Fruit fly (Drosophila melanogaster) whole organism, embryonic: Measurements from ENCODE around the gene MYPT-75D.

ENCODE experiments used
- Adf1 ChIP-seq: fragments of 200-800 bp; sonication (Bioruptor generic); IDR thresholded peaks from 2 replicates; pipeline ENCODE4 v1.3.6; 2022; ENCODE audit warnings: missing biosample characterization, missing genetic modification characterization
- C15 ChIP-seq: fragments of 200-800 bp; sonication (Bioruptor generic); IDR thresholded peaks from 3 replicates; pipeline ENCODE4 v1.3.6; 2022; ENCODE audit warnings: missing biosample characterization, missing genetic modification characterization
- CG10147 ChIP-seq: fragments of 200-800 bp; sonication (Bioruptor generic); optimal IDR thresholded peaks from 2 replicates; lab custom pipeline; 2019; ENCODE audit warnings: missing biosample characterization, mild to moderate bottlenecking, missing genetic modification characterization, moderate library complexity
- CG10209 ChIP-seq: fragments of 200-800 bp; sonication (Bioruptor generic); optimal IDR thresholded peaks from 3 replicates; lab custom pipeline; 2017; ENCODE audit warnings: missing biosample characterization, mild to moderate bottlenecking, missing genetic modification characterization, missing genetic modification reagents
- CG15011 ChIP-seq: fragments of 200-800 bp; sonication (Bioruptor generic); optimal IDR thresholded peaks from 3 replicates; lab custom pipeline; 2018; ENCODE audit warnings: missing biosample characterization, mild to moderate bottlenecking, missing genetic modification characterization
- CG1529 ChIP-seq: fragments of 200-800 bp; sonication (Bioruptor generic); optimal IDR thresholded peaks from 3 replicates; lab custom pipeline; 2018; ENCODE audit warnings: missing biosample characterization, missing genetic modification characterization
- CG17568 ChIP-seq: fragments of 200-800 bp; sonication (Bioruptor generic); optimal IDR thresholded peaks from 2 replicates; lab custom pipeline; 2018; ENCODE audit warnings: missing biosample characterization, mild to moderate bottlenecking, missing genetic modification characterization, moderate library complexity
- CG18262 ChIP-seq: fragments of 200-800 bp; optimal IDR thresholded peaks from 3 replicates; lab custom pipeline; 2019; ENCODE audit warnings: missing biosample characterization, mild to moderate bottlenecking, missing genetic modification characterization, moderate library complexity
- CG2116 ChIP-seq: fragments of 200-800 bp; sonication (Bioruptor generic); optimal IDR thresholded peaks from 3 replicates; lab custom pipeline; 2018; ENCODE audit warnings: missing biosample characterization, mild to moderate bottlenecking, missing genetic modification characterization
- CG2120 ChIP-seq: fragments of 200-800 bp; sonication (Bioruptor generic); optimal IDR thresholded peaks from 3 replicates; lab custom pipeline; 2016; ENCODE audit warnings: missing biosample characterization, missing genetic modification characterization
- CG2129 ChIP-seq: fragments of 200-800 bp; sonication (Bioruptor generic); IDR thresholded peaks from 2 replicates; pipeline ENCODE4 v1.3.6; 2022; ENCODE audit warnings: missing biosample characterization, missing genetic modification characterization; ENCODE audit not compliant: partially characterized antibody
- CG2889 ChIP-seq: fragments of 200-800 bp; sonication (Bioruptor generic); IDR thresholded peaks from 3 replicates; pipeline ENCODE4 v1.3.6; 2022; ENCODE audit warnings: missing biosample characterization, missing genetic modification characterization
- CG30403 ChIP-seq: fragments of 200-800 bp; sonication (Bioruptor generic); optimal IDR thresholded peaks from 3 replicates; lab custom pipeline; 2016; ENCODE audit warnings: missing biosample characterization, missing genetic modification characterization
- CG31365 ChIP-seq: fragments of 200-800 bp; sonication (Bioruptor generic); optimal IDR thresholded peaks from 2 replicates; lab custom pipeline; 2018; ENCODE audit warnings: missing biosample characterization, mild to moderate bottlenecking, missing genetic modification characterization
- CG32532 ChIP-seq: fragments of 200-800 bp; sonication (Bioruptor generic); IDR thresholded peaks from 2 replicates; pipeline ENCODE4 v1.3.6; 2022; ENCODE audit warnings: missing biosample characterization, missing genetic modification characterization
- CG3281 ChIP-seq: fragments of 200-800 bp; sonication (Bioruptor generic); optimal IDR thresholded peaks from 3 replicates; lab custom pipeline; 2017; ENCODE audit warnings: missing biosample characterization, mild to moderate bottlenecking, missing genetic modification characterization
- CG3847 ChIP-seq: fragments of 200-800 bp; sonication (Bioruptor generic); IDR thresholded peaks from 2 replicates; pipeline ENCODE4 v1.3.6; 2022; ENCODE audit warnings: missing biosample characterization, missing genetic modification characterization
- CG4360 ChIP-seq: fragments of 200-800 bp; sonication (Bioruptor generic); IDR thresholded peaks from 2 replicates; pipeline ENCODE4 v1.3.6; 2022; ENCODE audit warnings: missing biosample characterization, missing genetic modification characterization
- CG6813 ChIP-seq: fragments of 200-800 bp; sonication (Bioruptor generic); optimal IDR thresholded peaks from 2 replicates; lab custom pipeline; 2017; ENCODE audit warnings: missing biosample characterization, missing genetic modification characterization, mild to moderate bottlenecking, moderate library complexity, missing genetic modification reagents
- CG7556 ChIP-seq: fragments of 200-800 bp; sonication (Bioruptor generic); optimal IDR thresholded peaks from 2 replicates; lab custom pipeline; 2017; ENCODE audit warnings: missing biosample characterization, mild to moderate bottlenecking, missing genetic modification characterization
- CG7987 ChIP-seq: fragments of 200-800 bp; sonication (Bioruptor generic); optimal IDR thresholded peaks from 2 replicates; lab custom pipeline; 2018; ENCODE audit warnings: missing biosample characterization, mild to moderate bottlenecking, missing genetic modification characterization, moderate library complexity
- CG8281 ChIP-seq: fragments of 200-800 bp; sonication (Bioruptor generic); optimal IDR thresholded peaks from 2 replicates; lab custom pipeline; 2018; ENCODE audit warnings: missing biosample characterization, mild to moderate bottlenecking, missing genetic modification characterization, moderate library complexity
- CG8478 ChIP-seq: fragments of >200 bp; optimal IDR thresholded peaks from 2 replicates; lab custom pipeline; 2018
- CG9727 ChIP-seq: fragments of 200-800 bp; sonication (Bioruptor generic); optimal IDR thresholded peaks from 3 replicates; lab custom pipeline; 2017; ENCODE audit warnings: missing biosample characterization, mild to moderate bottlenecking, missing genetic modification characterization
- CTCF ChIP-seq: fragments of 200-800 bp; sonication (Bioruptor generic); optimal IDR thresholded peaks from 2 replicates; lab custom pipeline; 2017; ENCODE audit warnings: missing biosample characterization, mild to moderate bottlenecking, missing genetic modification characterization, moderate library complexity
- Dek ChIP-seq: fragments of 200-800 bp; sonication (Bioruptor generic); optimal IDR thresholded peaks from 3 replicates; lab custom pipeline; 2019; ENCODE audit warnings: missing biosample characterization, mild to moderate bottlenecking, missing genetic modification characterization, moderate library complexity
- E2f2 ChIP-seq: fragments of 200-800 bp; sonication (Bioruptor generic); IDR thresholded peaks from 2 replicates; pipeline ENCODE4 v1.3.6; 2022; ENCODE audit warnings: missing biosample characterization, missing genetic modification characterization
- Fer3 ChIP-seq: fragments of 200-800 bp; sonication (Bioruptor generic); optimal IDR thresholded peaks from 2 replicates; lab custom pipeline; 2018; ENCODE audit warnings: missing biosample characterization, mild to moderate bottlenecking, missing genetic modification characterization, moderate library complexity
- Gsc ChIP-seq: fragments of 200-800 bp; sonication (Bioruptor generic); IDR thresholded peaks from 2 replicates; pipeline ENCODE4 v1.3.6; 2022; ENCODE audit warnings: missing biosample characterization, missing genetic modification characterization
- MBD-R2 ChIP-seq: fragments of 200-800 bp; sonication (Bioruptor generic); IDR thresholded peaks from 2 replicates; pipeline ENCODE4 v1.3.6; 2022; ENCODE audit warnings: missing biosample characterization, missing genetic modification characterization
- Mad ChIP-seq: fragments of 200-800 bp; sonication (Bioruptor generic); optimal IDR thresholded peaks from 2 replicates; lab custom pipeline; 2016; ENCODE audit warnings: missing biosample characterization, missing genetic modification characterization
- Ravus ChIP-seq: fragments of 200-800 bp; sonication (Bioruptor generic); IDR thresholded peaks from 2 replicates; pipeline ENCODE4 v1.3.6; 2022; ENCODE audit warnings: missing biosample characterization, missing genetic modification characterization
- Rfx ChIP-seq: fragments of 200-800 bp; sonication (Bioruptor generic); IDR thresholded peaks from 2 replicates; pipeline ENCODE4 v1.3.6; 2022; ENCODE audit warnings: missing biosample characterization, missing genetic modification characterization
- Taf1 ChIP-seq: fragments of 200-800 bp; sonication (Bioruptor generic); IDR thresholded peaks from 2 replicates; pipeline ENCODE4 v1.3.6; 2022; ENCODE audit warnings: missing biosample characterization, missing genetic modification characterization
- cwo ChIP-seq: fragments of 200-800 bp; sonication (Bioruptor generic); optimal IDR thresholded peaks from 3 replicates; lab custom pipeline; 2017; ENCODE audit warnings: missing biosample characterization, missing genetic modification characterization, mild to moderate bottlenecking, moderate library complexity, missing genetic modification reagents
- exex ChIP-seq: fragments of 200-800 bp; sonication (Bioruptor generic); optimal IDR thresholded peaks from 4 replicates; lab custom pipeline; 2018; ENCODE audit warnings: missing biosample characterization, mild to moderate bottlenecking, missing genetic modification characterization, moderate library complexity
- gcm2 ChIP-seq: fragments of 200-800 bp; sonication (Bioruptor generic); optimal IDR thresholded peaks from 2 replicates; lab custom pipeline; 2016; ENCODE audit warnings: missing biosample characterization, missing genetic modification characterization
- gem ChIP-seq: fragments of 200-800 bp; sonication (Bioruptor generic); optimal IDR thresholded peaks from 2 replicates; lab custom pipeline; 2019; ENCODE audit warnings: missing biosample characterization, mild to moderate bottlenecking, missing genetic modification characterization, moderate library complexity
- hbn ChIP-seq: fragments of 200-800 bp; sonication (Bioruptor generic); IDR thresholded peaks from 2 replicates; pipeline ENCODE4 v1.3.6; 2022; ENCODE audit warnings: missing biosample characterization, missing genetic modification characterization; ENCODE audit not compliant: partially characterized antibody
- kah ChIP-seq: fragments of 200-800 bp; sonication (Bioruptor generic); optimal IDR thresholded peaks from 2 replicates; lab custom pipeline; 2018; ENCODE audit warnings: missing biosample characterization, mild to moderate bottlenecking, missing genetic modification characterization
- lbe ChIP-seq: fragments of 200-800 bp; sonication (Bioruptor generic); optimal IDR thresholded peaks from 2 replicates; lab custom pipeline; 2016; ENCODE audit warnings: missing biosample characterization, mild to moderate bottlenecking, missing genetic modification characterization
- mam ChIP-seq: fragments of 200-800 bp; sonication (Bioruptor generic); optimal IDR thresholded peaks from 3 replicates; lab custom pipeline; 2016; ENCODE audit warnings: missing biosample characterization, missing genetic modification characterization
- otp ChIP-seq: fragments of 200-800 bp; sonication (Bioruptor generic); IDR thresholded peaks from 3 replicates; pipeline ENCODE4, ENCODE4 v1.3.6; 2022; ENCODE audit warnings: missing biosample characterization, missing genetic modification characterization
- prd ChIP-seq, 3 experiments: fragments of >200 bp in 2 of 3; fragments of 200-800 bp in 1 of 3; sonication (Bioruptor generic) in 1 of 3; optimal IDR thresholded peaks in 2 of 3; IDR thresholded peaks in 1 of 3; 2 replicates in 2 of 3; 3 replicates in 1 of 3; pipeline versions ENCODE4 v1.3.6 to Lab custom; 2017 to 2022; ENCODE audit warnings: missing biosample characterization in 1 of 3, missing genetic modification characterization in 1 of 3
- sd ChIP-seq: fragments of 200-800 bp; sonication (Bioruptor generic); optimal IDR thresholded peaks from 3 replicates; lab custom pipeline; 2018; ENCODE audit warnings: missing biosample characterization, mild to moderate bottlenecking, missing genetic modification characterization, moderate library complexity
- slp2 ChIP-seq: fragments of 200-800 bp; sonication (Bioruptor generic); optimal IDR thresholded peaks from 2 replicates; lab custom pipeline; 2016; ENCODE audit warnings: missing biosample characterization, missing genetic modification characterization
- so ChIP-seq: fragments of 200-800 bp; sonication (Bioruptor generic); IDR thresholded peaks from 3 replicates; pipeline ENCODE4 v1.3.6; 2022; ENCODE audit warnings: missing biosample characterization, missing genetic modification characterization
- tgo ChIP-seq: fragments of 200-800 bp; sonication (Bioruptor generic); IDR thresholded peaks from 3 replicates; pipeline ENCODE4 v1.3.6; 2022; ENCODE audit warnings: missing biosample characterization, missing genetic modification characterization
- trem ChIP-seq: fragments of 200-800 bp; optimal IDR thresholded peaks from 3 replicates; lab custom pipeline; 2019; ENCODE audit warnings: missing biosample characterization, mild to moderate bottlenecking, missing genetic modification characterization, moderate library complexity
- tup ChIP-seq: fragments of 200-800 bp; sonication (Bioruptor generic); optimal IDR thresholded peaks from 2 replicates; lab custom pipeline; 2016; ENCODE audit warnings: missing biosample characterization, mild to moderate bottlenecking, missing genetic modification characterization, moderate library complexity
- z ChIP-seq: fragments of 200-800 bp; sonication (Bioruptor generic); IDR thresholded peaks from 3 replicates; pipeline ENCODE4 v1.3.6; 2022; ENCODE audit warnings: missing biosample characterization, missing genetic modification characterization

The MYPT-75D gene

dm6 chr3L:18675363-18675866, 49.7 kb downstream of the MYPT-75D start, which contains the start of the genes GNBP2 and GNBP1 (continued):
- peak; percentile 35 for TF ChIP-seq CG8281 (tag; lab: Kevin White, UChicago)
- peak; percentile 76 for TF ChIP-seq Rfx (GFP tag; lab: Robert Waterston, UW)
- no peak for TF ChIP-seq sd (tag; lab: Kevin White, UChicago)
- peak; percentile 79 for TF ChIP-seq lbe (GFP tag; lab: Kevin White, UChicago)
- no peak for TF ChIP-seq CG1529 (GFP tag; lab: Kevin White, UChicago)
- peak; percentile 39 for TF ChIP-seq CG9727 (GFP tag; lab: Kevin White, UChicago)
- TF ChIP-seq kah (GFP tag; lab: Kevin White, UChicago) = no peak
- no peak for TF ChIP-seq CG8478
- TF ChIP-seq CG6813 = peak; percentile 11
- TF ChIP-seq CG15011 (GFP tag; lab: Kevin White, UChicago) = no peak
- peak; percentile 50; the same call in 1 of the 2 replicates for TF ChIP-seq MBD-R2
- TF ChIP-seq CG32532 (GFP tag; lab: Robert Waterston, UW) = peak; percentile 71; the same call in 1 of the 2 replicates
- 0 out of 2 replicates have a peak, but pooled peaks have one; percentile 22 for TF ChIP-seq Taf1 (GFP tag; lab: Robert Waterston, UW)
- peak; percentile 0 for TF ChIP-seq CG2116 (GFP tag; lab: Kevin White, UChicago)
- TF ChIP-seq CG31365 (tag; lab: Kevin White, UChicago) = no peak
- TF ChIP-seq gem = peak; percentile 83
- TF ChIP-seq cwo (GFP tag; lab: Kevin White, UChicago) = peak; percentile 70
- TF ChIP-seq CG17568 (GFP tag; lab: Kevin White, UChicago) = no peak
- TF ChIP-seq CG2120 (GFP tag; lab: Kevin White, UChicago) = peak; percentile 43
- TF ChIP-seq z (GFP tag; lab: Robert Waterston, UW) = no peak
- TF ChIP-seq hbn (GFP tag; lab: Robert Waterston, UW) = no peak
- TF ChIP-seq Gsc (GFP tag; lab: Robert Waterston, UW) = no peak
- peak; percentile 68 for TF ChIP-seq CG18262
- TF ChIP-seq CG30403 (GFP tag; lab: Kevin White, UChicago) = peak; percentile 51
- peak; percentile 51 for TF ChIP-seq CG3281 (GFP tag; lab: Kevin White, UChicago)
- no peak for TF ChIP-seq gcm2 (GFP tag; lab: Kevin White, UChicago)
- TF ChIP-seq Ravus = no peak; the same call in 1 of the 2 replicates
- TF ChIP-seq trem (tag; lab: Kevin White, UChicago) = no peak
- no peak for TF ChIP-seq mam (GFP tag; lab: Kevin White, UChicago)
- TF ChIP-seq Dek (tag; lab: Kevin White, UChicago) = peak; percentile 66
- TF ChIP-seq CG2129 = no peak
- TF ChIP-seq Mad (GFP tag; lab: Kevin White, UChicago) = no peak
- TF ChIP-seq Adf1 = no peak
- peak; percentile 66; the same call in 2 of the 3 replicates for TF ChIP-seq C15 (GFP tag; lab: Robert Waterston, UW)
- no peak for TF ChIP-seq slp2 (GFP tag; lab: Kevin White, UChicago)
- TF ChIP-seq CG7987 (GFP tag; lab: Kevin White, UChicago) = no peak
- TF ChIP-seq CG10147 (GFP tag; lab: Kevin White, UChicago) = peak; percentile 57
- peak; percentile 75 for TF ChIP-seq Fer3 (tag; lab: Kevin White, UChicago)
- TF ChIP-seq CTCF = no peak
- TF ChIP-seq prd (optimal IDR thresholded peaks at IDR 0.05; lab: Kevin White, UChicago) = no peak
- peak; percentile 57; the same call in 2 of the 3 replicates for TF ChIP-seq prd (GFP tag; IDR thresholded peaks at IDR 0.05; lab: Robert Waterston, UW)
- TF ChIP-seq tgo (GFP tag; lab: Robert Waterston, UW) = peak; percentile 77
- peak; percentile 10 for TF ChIP-seq exex
- TF ChIP-seq so (GFP tag; lab: Robert Waterston, UW) = 0 out of 3 replicates have a peak, but pooled peaks have one; percentile 31
- TF ChIP-seq CG4360 (GFP tag; lab: Robert Waterston, UW) = no peak
- peak; percentile 73 for TF ChIP-seq CG7556 (GFP tag; lab: Kevin White, UChicago)
- no peak for TF ChIP-seq tup (GFP tag; lab: Kevin White, UChicago)
- no peak for TF ChIP-seq otp (GFP tag; lab: Robert Waterston, UW)
- peak; percentile 56 for TF ChIP-seq CG3847 (GFP tag; lab: Robert Waterston, UW)
- no peak for TF ChIP-seq CG2889 (GFP tag; lab: Robert Waterston, UW)
- TF ChIP-seq E2f2 (GFP tag; lab: Robert Waterston, UW) = peak; percentile 13; the same call in 1 of the 2 replicates
- TF ChIP-seq CG10209 (GFP tag; lab: Kevin White, UChicago) = peak; percentile 4
